Worm (Caenorhabditis elegans) whole organism, late embryonic: ENCODE data around the gene F01D5.1.
"Not testable (repeated sequence)": the region's sequence is repeated elsewhere in the genome, so short reads cannot be mapped to it uniquely, and the experiment has no call there.

ENCODE experiments used
- C08G9.2 ChIP-seq: sonication (generic microtip); optimal IDR thresholded peaks from 2 replicates; lab custom pipeline; 2016; ENCODE audit warnings: mild to moderate bottlenecking, missing genetic modification characterization, moderate library complexity, missing compliant biosample characterization
- C38D4.7 ChIP-seq: fragments of 200-800 bp; sonication (Bioruptor generic); optimal IDR thresholded peaks from 2 replicates; lab custom pipeline; 2018; ENCODE audit warnings: mild to moderate bottlenecking, missing genetic modification characterization, moderate library complexity, missing compliant biosample characterization
- F13H6.1 ChIP-seq: sonication (generic microtip); optimal IDR thresholded peaks from 2 replicates; lab custom pipeline; 2016; ENCODE audit warnings: missing genetic modification characterization, missing compliant biosample characterization
- K02D7.2 ChIP-seq: sonication (generic microtip); optimal IDR thresholded peaks from 2 replicates; lab custom pipeline; 2017; ENCODE audit warnings: mild to moderate bottlenecking, missing genetic modification characterization, missing compliant biosample characterization
- K09A11.1 ChIP-seq: sonication (generic microtip); optimal IDR thresholded peaks from 2 replicates; lab custom pipeline; 2017; ENCODE audit warnings: antibody characterized with exemption, mild to moderate bottlenecking, missing genetic modification characterization, missing compliant biosample characterization; ENCODE audit not compliant: insufficient read depth
- T23F11.4 ChIP-seq: fragments of 200-800 bp; sonication (Bioruptor generic); optimal IDR thresholded peaks from 2 replicates; lab custom pipeline; 2018; ENCODE audit warnings: mild to moderate bottlenecking, missing genetic modification characterization, missing compliant biosample characterization
- ama-1 ChIP-seq: fragments of 150-350 bp; optimal IDR thresholded peaks from 2 replicates; lab custom pipeline; 2014
- ceh-18 ChIP-seq: sonication (generic microtip); optimal IDR thresholded peaks from 2 replicates; lab custom pipeline; 2016; ENCODE audit warnings: missing genetic modification characterization, missing compliant biosample characterization
- ceh-19 ChIP-seq: fragments of 200-800 bp; sonication (Bioruptor generic); optimal IDR thresholded peaks from 2 replicates; lab custom pipeline; 2018; ENCODE audit warnings: mild to moderate bottlenecking, missing genetic modification characterization, missing compliant biosample characterization
- ceh-22 ChIP-seq: sonication (generic microtip); optimal IDR thresholded peaks from 2 replicates; lab custom pipeline; 2017; ENCODE audit warnings: missing biosample characterization, missing genetic modification characterization
- ceh-30 ChIP-seq: fragments of 150-350 bp; optimal IDR thresholded peaks from 2 replicates; lab custom pipeline; 2014; ENCODE audit warnings: missing biosample characterization, missing genetic modification characterization
- ceh-45 ChIP-seq: fragments of 200-800 bp; sonication (Bioruptor generic); IDR thresholded peaks from 2 replicates; pipeline ENCODE4 v1.3.6; 2022; ENCODE audit warnings: missing genetic modification reagents, missing genetic modification characterization, missing compliant biosample characterization
- ceh-48 ChIP-seq: sonication (generic microtip); optimal IDR thresholded peaks from 2 replicates; lab custom pipeline; 2016; ENCODE audit warnings: missing genetic modification characterization, inconsistent platforms, missing compliant biosample characterization
- ceh-6 ChIP-seq: fragments of 200-800 bp; sonication (Bioruptor generic); optimal IDR thresholded peaks from 2 replicates; lab custom pipeline; 2018; ENCODE audit warnings: mild to moderate bottlenecking, missing genetic modification characterization, missing compliant biosample characterization
- ceh-9 ChIP-seq: sonication (generic microtip); optimal IDR thresholded peaks from 2 replicates; lab custom pipeline; 2016; ENCODE audit warnings: mild to moderate bottlenecking, missing genetic modification characterization, inconsistent platforms, missing compliant biosample characterization
- che-1 ChIP-seq: sonication (generic microtip); optimal IDR thresholded peaks from 2 replicates; lab custom pipeline; 2016; ENCODE audit warnings: mild to moderate bottlenecking, missing genetic modification characterization, missing compliant biosample characterization
- dmd-4 ChIP-seq: sonication (generic microtip); optimal IDR thresholded peaks from 2 replicates; lab custom pipeline; 2016; ENCODE audit warnings: borderline replicate concordance, missing genetic modification characterization, missing compliant biosample characterization
- elt-2 ChIP-seq: sonication (generic microtip); optimal IDR thresholded peaks from 2 replicates; lab custom pipeline; 2016; ENCODE audit warnings: missing genetic modification reagents, missing genetic modification characterization, missing compliant biosample characterization
- fax-1 ChIP-seq: sonication (generic microtip); optimal IDR thresholded peaks from 2 replicates; lab custom pipeline; 2016; ENCODE audit warnings: missing genotype, missing genetic modification characterization, missing compliant biosample characterization
- gmeb-2 ChIP-seq: sonication (generic microtip); optimal IDR thresholded peaks from 2 replicates; lab custom pipeline; 2016; ENCODE audit warnings: missing genetic modification characterization, inconsistent platforms, missing compliant biosample characterization
- hlh-30 ChIP-seq: sonication (generic microtip); optimal IDR thresholded peaks from 2 replicates; lab custom pipeline; 2017; ENCODE audit warnings: antibody characterized with exemption, missing genetic modification characterization, missing compliant biosample characterization; ENCODE audit not compliant: insufficient read depth
- hlh-6 ChIP-seq: sonication (generic microtip); optimal IDR thresholded peaks from 2 replicates; lab custom pipeline; 2016; ENCODE audit warnings: missing genotype, missing genetic modification characterization, missing compliant biosample characterization
- hlh-8 ChIP-seq: sonication (generic microtip); optimal IDR thresholded peaks from 2 replicates; lab custom pipeline; 2016; ENCODE audit warnings: missing genotype, missing genetic modification characterization, missing compliant biosample characterization
- nfya-1 ChIP-seq: sonication (generic microtip); optimal IDR thresholded peaks from 2 replicates; lab custom pipeline; 2017; ENCODE audit warnings: missing genetic modification characterization, mild to moderate bottlenecking, missing compliant biosample characterization, antibody characterized with exemption, moderate library complexity
- nhr-232 ChIP-seq: sonication (generic microtip); optimal IDR thresholded peaks from 2 replicates; lab custom pipeline; 2016; ENCODE audit warnings: missing genetic modification characterization, missing compliant biosample characterization
- pat-9 ChIP-seq: fragments of 200-800 bp; sonication (Bioruptor generic); optimal IDR thresholded peaks from 2 replicates; lab custom pipeline; 2018; ENCODE audit warnings: mild to moderate bottlenecking, missing genetic modification characterization, moderate library complexity, missing compliant biosample characterization
- pha-2 ChIP-seq: sonication (generic microtip); optimal IDR thresholded peaks from 2 replicates; lab custom pipeline; 2017; ENCODE audit warnings: mild to moderate bottlenecking, missing genetic modification characterization, missing compliant biosample characterization
- pqm-1 ChIP-seq: sonication (generic microtip); optimal IDR thresholded peaks from 2 replicates; lab custom pipeline; 2016; ENCODE audit warnings: missing genetic modification characterization, missing compliant biosample characterization
- pros-1 ChIP-seq: fragments of 150-350 bp; optimal IDR thresholded peaks from 2 replicates; lab custom pipeline; 2014; ENCODE audit warnings: missing biosample characterization, missing genetic modification reagents, missing genetic modification characterization
- sdc-2 ChIP-seq: sonication (generic microtip); optimal IDR thresholded peaks from 2 replicates; lab custom pipeline; 2016; ENCODE audit warnings: missing genotype, missing genetic modification characterization, missing compliant biosample characterization
- sox-4 ChIP-seq: sonication (generic microtip); optimal IDR thresholded peaks from 2 replicates; lab custom pipeline; 2017; ENCODE audit warnings: mild to moderate bottlenecking, missing genetic modification characterization, inconsistent platforms, missing compliant biosample characterization
- tbx-2 ChIP-seq: sonication (generic microtip); optimal IDR thresholded peaks from 2 replicates; lab custom pipeline; 2016; ENCODE audit warnings: missing genetic modification characterization, missing compliant biosample characterization
- unc-3 ChIP-seq, 2 experiments: fragments of 200-800 bp in 1 of 2; sonication (Bioruptor generic) in 1 of 2; sonication (generic microtip) in 1 of 2; conservative IDR thresholded peaks in 1 of 2; optimal IDR thresholded peaks in 1 of 2; 2 replicates each; pipeline versions ENCODE4 v1.3.6 to Lab custom; 2016 to 2022; ENCODE audit warnings: missing compliant biosample characterization in 2 of 2, missing genetic modification characterization in 2 of 2, missing genetic modification reagents in 1 of 2

The F01D5.1 gene

ce11 chrII:14021230-14021629 lies 23.8 kb upstream of the F01D5.1 start, which contains the start of gene F01D5.10:
F01D5.10 (minus strand) TSS chrII:14021330.
- TF ChIP-seq fax-1 (tag; lab: Kevin White, UChicago); ama-1 (lab: Kevin White, UChicago); ceh-18 (tag; lab: Kevin White, UChicago): not testable (repeated sequence)

ce11 chrII:14019625-14020024 lies 22.2 kb upstream of the F01D5.1 start:
- 0 out of 2 replicates have a peak, but pooled peaks have one; percentile 3 for TF ChIP-seq unc-3 (GFP tag; conservative IDR thresholded peaks at IDR 0.05; lab: Robert Waterston, UW)
- TF ChIP-seq unc-3 (tag; optimal IDR thresholded peaks at IDR 0.05; lab: Kevin White, UChicago): not testable (repeated sequence)
- peak; percentile 37 for TF ChIP-seq pat-9 (tag; lab: Kevin White, UChicago)
- 0 out of 2 replicates have a peak, but pooled peaks have one; percentile 11 for TF ChIP-seq ceh-45

- TF ChIP-seq ceh-48 (tag; lab: Kevin White, UChicago) (peak; percentile 9), sox-4 (tag; lab: Kevin White, UChicago) (no peak)
These were observed 21.5 kb upstream of the F01D5.1 start for ce11 chrII:14018887-14019286.

- TF ChIP-seq pha-2 (tag; lab: Kevin White, UChicago) (no peak), T23F11.4 (GFP tag; lab: Kevin White, UChicago) (no peak), hlh-30 (tag; lab: Kevin White, UChicago) (no peak), pros-1 (tag; lab: Kevin White, UChicago) (no peak), F13H6.1 (tag; lab: Kevin White, UChicago) (no peak), ceh-19 (GFP tag; lab: Kevin White, UChicago) (no peak), nhr-232 (tag; lab: Kevin White, UChicago) (no peak), hlh-8 (tag; lab: Kevin White, UChicago) (no peak), elt-2 (tag; lab: Kevin White, UChicago) (peak; percentile 7), ceh-48 (tag; lab: Kevin White, UChicago) (no peak), ceh-30 (tag; lab: Kevin White, UChicago) (no peak), gmeb-2 (tag; lab: Kevin White, UChicago) (no peak), pqm-1 (tag; lab: Kevin White, UChicago) (no peak), ama-1 (lab: Kevin White, UChicago) (peak; percentile 76), nfya-1 (tag; lab: Kevin White, UChicago) (peak; percentile 9), ceh-22 (tag; lab: Kevin White, UChicago) (no peak), ceh-6 (GFP tag; lab: Kevin White, UChicago) (no peak), K02D7.2 (tag; lab: Kevin White, UChicago) (no peak)
These were observed 20.8 kb upstream of the F01D5.1 start for ce11 chrII:14018192-14018591.

ce11 chrII:14016865-14017264 lies 19.5 kb upstream of the F01D5.1 start, which contains the start of gene cyp-37A1:
cyp-37A1 (minus strand) TSS chrII:14016965.
- TF ChIP-seq C38D4.7 (GFP tag; lab: Kevin White, UChicago): no peak
- no peak for TF ChIP-seq K09A11.1 (tag; lab: Kevin White, UChicago)
- TF ChIP-seq pqm-1 (tag; lab: Kevin White, UChicago): no peak
- no peak for TF ChIP-seq nhr-232 (tag; lab: Kevin White, UChicago)
- TF ChIP-seq, all 69 proteins: peak for 0

- TF ChIP-seq sdc-2 (tag; lab: Kevin White, UChicago): no peak
- no peak for TF ChIP-seq ceh-9 (tag; lab: Kevin White, UChicago)
- TF ChIP-seq che-1 (tag; lab: Kevin White, UChicago): no peak
- no peak for TF ChIP-seq hlh-30 (tag; lab: Kevin White, UChicago)
- no peak for TF ChIP-seq K09A11.1 (tag; lab: Kevin White, UChicago)
- TF ChIP-seq gmeb-2 (tag; lab: Kevin White, UChicago): no peak
- no peak for TF ChIP-seq dmd-4 (tag; lab: Kevin White, UChicago)
- no peak for TF ChIP-seq tbx-2 (tag; lab: Kevin White, UChicago)
- TF ChIP-seq ceh-18 (tag; lab: Kevin White, UChicago): no peak
- no peak for TF ChIP-seq C08G9.2
- no peak for TF ChIP-seq hlh-6 (tag; lab: Kevin White, UChicago)
These were observed 17.3 kb upstream of the F01D5.1 start for ce11 chrII:14014637-14015036.
